Fruit fly (Drosophila melanogaster) whole organism, embryonic: ENCODE data around the gene Antp.

Experiments used
- Ada2b ChIP-seq: fragments of 200-800 bp; sonication (Bioruptor generic); IDR thresholded peaks from 2 replicates; pipeline ENCODE4 v1.3.6; 2022; ENCODE audit warnings: missing biosample characterization, missing genetic modification characterization
- Adf1 ChIP-seq: fragments of 200-800 bp; sonication (Bioruptor generic); IDR thresholded peaks from 2 replicates; pipeline ENCODE4 v1.3.6; 2022; ENCODE audit warnings: missing biosample characterization, missing genetic modification characterization
- Bteb2 ChIP-seq: fragments of 200-800 bp; sonication (Bioruptor generic); optimal IDR thresholded peaks from 2 replicates; lab custom pipeline; 2016; ENCODE audit warnings: missing biosample characterization, missing genetic modification characterization
- CG10209 ChIP-seq: fragments of 200-800 bp; sonication (Bioruptor generic); optimal IDR thresholded peaks from 3 replicates; lab custom pipeline; 2017; ENCODE audit warnings: missing biosample characterization, mild to moderate bottlenecking, missing genetic modification characterization, missing genetic modification reagents
- CG1024 ChIP-seq: fragments of 200-800 bp; sonication (Bioruptor generic); IDR thresholded peaks from 2 replicates; pipeline ENCODE4 v1.3.6; 2022; ENCODE audit warnings: missing biosample characterization, missing genetic modification characterization
- CG10543 ChIP-seq: fragments of 200-800 bp; sonication (Bioruptor generic); optimal IDR thresholded peaks from 3 replicates; lab custom pipeline; 2017; ENCODE audit warnings: missing biosample characterization, mild to moderate bottlenecking, missing genetic modification characterization, moderate library complexity
- CG11695 ChIP-seq: fragments of 200-800 bp; sonication (Bioruptor generic); IDR thresholded peaks from 3 replicates; pipeline ENCODE4 v1.3.6; 2022; ENCODE audit warnings: missing biosample characterization, missing genetic modification characterization
- CG11696 ChIP-seq: fragments of 200-800 bp; sonication (Bioruptor generic); IDR thresholded peaks from 2 replicates; pipeline ENCODE4 v1.3.6; 2022; ENCODE audit warnings: missing biosample characterization, missing genetic modification characterization
- CG12744 ChIP-seq: fragments of 200-800 bp; sonication (Bioruptor generic); optimal IDR thresholded peaks from 2 replicates; lab custom pipeline; 2016; ENCODE audit warnings: missing biosample characterization, missing genetic modification characterization
- CG12769 ChIP-seq: fragments of 200-800 bp; sonication (Bioruptor generic); optimal IDR thresholded peaks from 2 replicates; lab custom pipeline; 2019; ENCODE audit warnings: missing biosample characterization, mild to moderate bottlenecking, missing genetic modification characterization, moderate library complexity
- CG14050 ChIP-seq: fragments of 200-800 bp; sonication (Bioruptor generic); IDR thresholded peaks from 3 replicates; pipeline ENCODE4 v1.3.6; 2022; ENCODE audit warnings: missing biosample characterization, missing genetic modification characterization
- CG14710 ChIP-seq: fragments of 200-800 bp; sonication (Bioruptor generic); optimal IDR thresholded peaks from 3 replicates; lab custom pipeline; 2019; ENCODE audit warnings: missing biosample characterization, mild to moderate bottlenecking, missing genetic modification characterization, moderate library complexity
- CG15479 ChIP-seq: fragments of 200-800 bp; sonication (Bioruptor generic); optimal IDR thresholded peaks from 3 replicates; lab custom pipeline; 2019; ENCODE audit warnings: missing biosample characterization, mild to moderate bottlenecking, missing genetic modification characterization, moderate library complexity
- CG1792 ChIP-seq: fragments of 200-800 bp; sonication (Bioruptor generic); optimal IDR thresholded peaks from 2 replicates; lab custom pipeline; 2016; ENCODE audit warnings: missing biosample characterization, missing genetic modification characterization
- CG18262 ChIP-seq: fragments of 200-800 bp; optimal IDR thresholded peaks from 3 replicates; lab custom pipeline; 2019; ENCODE audit warnings: missing biosample characterization, mild to moderate bottlenecking, missing genetic modification characterization, moderate library complexity
- CG33213 ChIP-seq: fragments of 200-800 bp; sonication (Bioruptor generic); optimal IDR thresholded peaks from 3 replicates; lab custom pipeline; 2016; ENCODE audit warnings: missing biosample characterization, missing genetic modification characterization
- CG34422 ChIP-seq: fragments of 200-800 bp; sonication (Bioruptor generic); IDR thresholded peaks from 3 replicates; pipeline ENCODE4 v1.3.6; 2022; ENCODE audit warnings: missing biosample characterization, missing genetic modification characterization
- CG3995 ChIP-seq: fragments of 200-800 bp; sonication (Bioruptor generic); optimal IDR thresholded peaks from 3 replicates; lab custom pipeline; 2016; ENCODE audit warnings: missing biosample characterization, missing genetic modification characterization
- CG6175 ChIP-seq: fragments of 200-800 bp; sonication (Bioruptor generic); IDR thresholded peaks from 3 replicates; pipeline ENCODE4 v1.3.6; 2022; ENCODE audit warnings: missing biosample characterization, missing genetic modification characterization
- CG8281 ChIP-seq: fragments of 200-800 bp; sonication (Bioruptor generic); optimal IDR thresholded peaks from 2 replicates; lab custom pipeline; 2018; ENCODE audit warnings: missing biosample characterization, mild to moderate bottlenecking, missing genetic modification characterization, moderate library complexity
- CG9437 ChIP-seq: fragments of 200-800 bp; sonication (Bioruptor generic); optimal IDR thresholded peaks from 2 replicates; lab custom pipeline; 2018; ENCODE audit warnings: missing biosample characterization, mild to moderate bottlenecking, missing genetic modification characterization
- CG9932 ChIP-seq: fragments of 200-800 bp; sonication (Bioruptor generic); IDR thresholded peaks from 2 replicates; pipeline ENCODE4 v1.3.6; 2022; ENCODE audit warnings: missing biosample characterization, missing genetic modification characterization
- Dbx ChIP-seq: fragments of 200-800 bp; sonication (Bioruptor generic); IDR thresholded peaks from 3 replicates; pipeline ENCODE4 v1.3.6; 2022; ENCODE audit warnings: missing biosample characterization, missing genetic modification characterization
- Dp ChIP-seq: fragments of 200-800 bp; sonication (Bioruptor generic); optimal IDR thresholded peaks from 2 replicates; lab custom pipeline; 2018; ENCODE audit warnings: missing biosample characterization, mild to moderate bottlenecking, missing genetic modification characterization, moderate library complexity
- HmgZ ChIP-seq: fragments of 200-800 bp; sonication (Bioruptor generic); optimal IDR thresholded peaks from 2 replicates; lab custom pipeline; 2018; ENCODE audit warnings: missing biosample characterization, mild to moderate bottlenecking, missing genetic modification characterization
- Nf-YB ChIP-seq: fragments of 200-800 bp; sonication (Bioruptor generic); optimal IDR thresholded peaks from 3 replicates; lab custom pipeline; 2019; ENCODE audit warnings: missing biosample characterization, mild to moderate bottlenecking, missing genetic modification characterization, moderate library complexity
- Oli ChIP-seq: fragments of 200-800 bp; sonication (Bioruptor generic); optimal IDR thresholded peaks from 2 replicates; lab custom pipeline; 2018; ENCODE audit warnings: missing biosample characterization, mild to moderate bottlenecking, missing genetic modification characterization, moderate library complexity
- Six4 ChIP-seq: fragments of 200-800 bp; sonication (Bioruptor generic); optimal IDR thresholded peaks from 2 replicates; lab custom pipeline; 2016; ENCODE audit warnings: missing biosample characterization, missing genetic modification characterization
- Taf1 ChIP-seq: fragments of 200-800 bp; sonication (Bioruptor generic); IDR thresholded peaks from 2 replicates; pipeline ENCODE4 v1.3.6; 2022; ENCODE audit warnings: missing biosample characterization, missing genetic modification characterization
- abd-A ChIP-seq: fragments of 200-800 bp; sonication (Bioruptor generic); optimal IDR thresholded peaks from 3 replicates; lab custom pipeline; 2019; ENCODE audit warnings: missing biosample characterization, mild to moderate bottlenecking, missing genetic modification characterization, moderate library complexity
- ac ChIP-seq: fragments of 200-800 bp; sonication (Bioruptor generic); optimal IDR thresholded peaks from 3 replicates; lab custom pipeline; 2017; ENCODE audit warnings: missing biosample characterization, mild to moderate bottlenecking, missing genetic modification characterization
- az2 ChIP-seq: fragments of 200-800 bp; sonication (Bioruptor generic); optimal IDR thresholded peaks from 3 replicates; lab custom pipeline; 2016; ENCODE audit warnings: missing biosample characterization, missing genetic modification characterization
- ci ChIP-seq: fragments of 200-800 bp; sonication (Bioruptor generic); IDR thresholded peaks from 3 replicates; pipeline ENCODE4 v1.3.6; 2022; ENCODE audit warnings: missing biosample characterization, missing genetic modification characterization
- corto ChIP-seq: fragments of 200-800 bp; sonication (Bioruptor generic); optimal IDR thresholded peaks from 2 replicates; lab custom pipeline; 2016; ENCODE audit warnings: missing biosample characterization, mild to moderate bottlenecking, missing genetic modification characterization, moderate library complexity
- cwo ChIP-seq: fragments of 200-800 bp; sonication (Bioruptor generic); optimal IDR thresholded peaks from 3 replicates; lab custom pipeline; 2017; ENCODE audit warnings: missing biosample characterization, missing genetic modification characterization, mild to moderate bottlenecking, moderate library complexity, missing genetic modification reagents
- dmrt11E ChIP-seq: fragments of 200-800 bp; sonication (Bioruptor generic); optimal IDR thresholded peaks from 3 replicates; lab custom pipeline; 2018; ENCODE audit warnings: missing biosample characterization, mild to moderate bottlenecking, missing genetic modification characterization, moderate library complexity
- dmrt99B ChIP-seq: fragments of 200-800 bp; sonication (Bioruptor generic); optimal IDR thresholded peaks from 2 replicates; lab custom pipeline; 2018; ENCODE audit warnings: missing biosample characterization, mild to moderate bottlenecking, missing genetic modification characterization, moderate library complexity
- dpn ChIP-seq, 2 experiments: fragments of 200-800 bp; sonication (Bioruptor generic); optimal IDR thresholded peaks; 3 replicates each; lab custom pipeline; 2016; ENCODE audit warnings: missing biosample characterization in 2 of 2, missing genetic modification characterization in 2 of 2
- en ChIP-seq: fragments of 200-800 bp; sonication (Bioruptor generic); optimal IDR thresholded peaks from 2 replicates; lab custom pipeline; 2016; ENCODE audit warnings: missing biosample characterization, missing genetic modification characterization
- gcm2 ChIP-seq: fragments of 200-800 bp; sonication (Bioruptor generic); optimal IDR thresholded peaks from 2 replicates; lab custom pipeline; 2016; ENCODE audit warnings: missing biosample characterization, missing genetic modification characterization
- grau ChIP-seq: fragments of 200-800 bp; optimal IDR thresholded peaks from 3 replicates; lab custom pipeline; 2019; ENCODE audit warnings: missing biosample characterization, mild to moderate bottlenecking, missing genetic modification characterization, moderate library complexity
- grn ChIP-seq: fragments of 200-800 bp; sonication (Bioruptor generic); optimal IDR thresholded peaks from 3 replicates; lab custom pipeline; 2017; ENCODE audit warnings: missing biosample characterization, missing genetic modification characterization
- hbn ChIP-seq: fragments of 200-800 bp; sonication (Bioruptor generic); IDR thresholded peaks from 2 replicates; pipeline ENCODE4 v1.3.6; 2022; ENCODE audit warnings: missing biosample characterization, missing genetic modification characterization; ENCODE audit not compliant: partially characterized antibody
- luna ChIP-seq: fragments of 200-800 bp; sonication (Bioruptor generic); optimal IDR thresholded peaks from 2 replicates; lab custom pipeline; 2016; ENCODE audit warnings: missing biosample characterization, missing genetic modification characterization
- pho ChIP-seq: fragments of 200-800 bp; sonication (Bioruptor generic); optimal IDR thresholded peaks from 2 replicates; lab custom pipeline; 2016; ENCODE audit warnings: missing biosample characterization, missing genetic modification characterization
- prd ChIP-seq, 3 experiments: fragments of >200 bp in 2 of 3; fragments of 200-800 bp in 1 of 3; sonication (Bioruptor generic) in 1 of 3; optimal IDR thresholded peaks in 2 of 3; IDR thresholded peaks in 1 of 3; 2 replicates in 2 of 3; 3 replicates in 1 of 3; pipeline versions ENCODE4 v1.3.6 to Lab custom; 2017 to 2022; ENCODE audit warnings: missing biosample characterization in 1 of 3, missing genetic modification characterization in 1 of 3
- pum ChIP-seq: fragments of 200-800 bp; sonication (Bioruptor generic); optimal IDR thresholded peaks from 2 replicates; lab custom pipeline; 2016; ENCODE audit warnings: missing biosample characterization, missing genetic modification characterization
- sc ChIP-seq, 3 experiments: fragments of >200 bp in 2 of 3; fragments of 200-800 bp in 1 of 3; sonication (Bioruptor generic) in 1 of 3; optimal IDR thresholded peaks; 2 replicates in 2 of 3; 3 replicates in 1 of 3; lab custom pipeline; 2017; ENCODE audit warnings: mild to moderate bottlenecking in 1 of 3, missing biosample characterization in 1 of 3, missing genetic modification characterization in 1 of 3, missing genetic modification reagents in 1 of 3
- sisA ChIP-seq: fragments of 200-800 bp; sonication (Bioruptor generic); IDR thresholded peaks from 2 replicates; pipeline ENCODE4 v1.3.6; 2022; ENCODE audit warnings: missing biosample characterization, missing genetic modification characterization
- tap ChIP-seq: fragments of 200-800 bp; optimal IDR thresholded peaks from 3 replicates; lab custom pipeline; 2019; ENCODE audit warnings: missing biosample characterization, mild to moderate bottlenecking, missing genetic modification characterization, moderate library complexity

Gene Antp

DNA sequence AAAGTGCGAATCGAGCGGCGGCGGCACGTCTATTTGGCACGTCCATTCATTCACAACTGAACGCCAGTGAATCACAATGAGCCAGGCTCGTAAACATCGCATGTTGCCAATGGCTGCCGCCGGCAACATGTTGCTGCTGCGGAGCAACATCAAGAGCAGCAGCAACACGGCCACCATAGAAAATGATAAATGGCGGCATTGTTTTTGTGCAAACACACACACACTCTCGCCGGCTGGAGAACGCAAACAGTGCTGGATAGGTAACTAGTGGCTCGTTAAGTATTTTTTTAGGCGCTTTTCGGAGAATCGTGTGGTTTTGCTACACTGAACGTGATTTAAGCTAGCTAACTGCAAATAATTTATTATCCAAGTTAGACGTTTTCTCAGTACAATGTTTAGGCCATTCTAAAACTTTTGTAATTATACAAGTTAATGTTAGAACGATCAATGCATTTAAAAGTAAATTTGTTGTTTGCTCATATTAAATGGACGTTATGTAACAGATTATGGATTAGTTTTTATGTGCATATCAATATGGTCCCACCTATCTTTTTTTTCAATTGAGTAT is 66.2 kb downstream of the Antp start (continued):
- TF ChIP-seq ac (GFP tag; lab: Kevin White, UChicago) (no peak), prd (optimal IDR thresholded peaks at IDR 0.05; lab: Kevin White, UChicago) (no peak), prd (GFP tag; IDR thresholded peaks at IDR 0.05; lab: Robert Waterston, UW) (peak; percentile 46; the same call in 1 of the 3 replicates), Adf1 (no peak), CG14050 (GFP tag; lab: Robert Waterston, UW) (no peak), CG34422 (no peak), gcm2 (GFP tag; lab: Kevin White, UChicago) (no peak), cwo (GFP tag; lab: Kevin White, UChicago) (no peak), CG11695 (GFP tag; lab: Robert Waterston, UW) (no peak), Oli (peak; percentile 49), sc (optimal IDR thresholded peaks at IDR 0.05; lab: Kevin White, UChicago) (no peak), sc (GFP tag; optimal IDR thresholded peaks at IDR 0.05; lab: Kevin White, UChicago) (no peak), corto (GFP tag; lab: Kevin White, UChicago) (no peak), Six4 (GFP tag; lab: Kevin White, UChicago) (no peak), CG14710 (tag; lab: Kevin White, UChicago) (peak; percentile 10), HmgZ (tag; lab: Kevin White, UChicago) (no peak), CG9932 (GFP tag; lab: Robert Waterston, UW) (0 out of 2 replicates have a peak, but pooled peaks have one; percentile 21), Ada2b (no peak), tap (tag; lab: Kevin White, UChicago) (no peak), grn (no peak), abd-A (tag; lab: Kevin White, UChicago) (peak; percentile 23), CG6175 (GFP tag; lab: Robert Waterston, UW) (no peak), CG11696 (GFP tag; lab: Robert Waterston, UW) (peak; percentile 94), en (GFP tag; lab: Kevin White, UChicago) (no peak), CG10543 (GFP tag; lab: Kevin White, UChicago) (no peak), sisA (GFP tag; lab: Robert Waterston, UW) (0 out of 2 replicates have a peak, but pooled peaks have one; percentile 6), CG33213 (GFP tag; lab: Kevin White, UChicago) (no peak), Taf1 (GFP tag; lab: Robert Waterston, UW) (no peak), CG3995 (GFP tag; lab: Kevin White, UChicago) (no peak), CG18262 (peak; percentile 55), grau (tag; lab: Kevin White, UChicago) (peak; percentile 11), dmrt99B (tag; lab: Kevin White, UChicago) (peak; percentile 40), CG1792 (GFP tag; lab: Kevin White, UChicago) (no peak), CG9437 (peak; percentile 59), luna (GFP tag; lab: Kevin White, UChicago) (no peak), CG12769 (tag; lab: Kevin White, UChicago) (peak; percentile 7), ci (GFP tag; lab: Robert Waterston, UW) (peak; percentile 51; the same call in 1 of the 3 replicates), Nf-YB (GFP tag; lab: Kevin White, UChicago) (no peak), Bteb2 (GFP tag; lab: Kevin White, UChicago) (no peak), CG12744 (GFP tag; lab: Kevin White, UChicago) (no peak), az2 (GFP tag; lab: Kevin White, UChicago) (peak; percentile 22), CG10209 (GFP tag; lab: Kevin White, UChicago) (peak; percentile 15), dpn (GFP tag; optimal IDR thresholded peaks at IDR 0.05; lab: Kevin White, UChicago) (no peak), dmrt11E (tag; lab: Kevin White, UChicago) (peak; percentile 33), pum (GFP tag; lab: Kevin White, UChicago) (peak; percentile 4), CG8281 (tag; lab: Kevin White, UChicago) (no peak), hbn (no peak), CG15479 (peak; percentile 53), CG1024 (GFP tag; lab: Robert Waterston, UW) (no peak), Dp (GFP tag; lab: Kevin White, UChicago) (no peak), pho (GFP tag; lab: Kevin White, UChicago) (no peak), Dbx (no peak)
